Worm (Caenorhabditis elegans) whole organism, late embryonic: ENCODE measurements around the gene C05D11.8.

Experiments used
- C08G9.2 ChIP-seq: sonication (generic microtip); optimal IDR thresholded peaks from 2 replicates; lab custom pipeline; 2016; ENCODE audit warnings: mild to moderate bottlenecking, missing genetic modification characterization, moderate library complexity, missing compliant biosample characterization
- C38D4.7 ChIP-seq: fragments of 200-800 bp; sonication (Bioruptor generic); optimal IDR thresholded peaks from 2 replicates; lab custom pipeline; 2018; ENCODE audit warnings: mild to moderate bottlenecking, missing genetic modification characterization, moderate library complexity, missing compliant biosample characterization
- K09A11.1 ChIP-seq: sonication (generic microtip); optimal IDR thresholded peaks from 2 replicates; lab custom pipeline; 2017; ENCODE audit warnings: antibody characterized with exemption, mild to moderate bottlenecking, missing genetic modification characterization, missing compliant biosample characterization; ENCODE audit not compliant: insufficient read depth
- T23F11.4 ChIP-seq: fragments of 200-800 bp; sonication (Bioruptor generic); optimal IDR thresholded peaks from 2 replicates; lab custom pipeline; 2018; ENCODE audit warnings: mild to moderate bottlenecking, missing genetic modification characterization, missing compliant biosample characterization
- Y22D7AL.16 ChIP-seq: sonication (generic microtip); optimal IDR thresholded peaks from 2 replicates; lab custom pipeline; 2016; ENCODE audit warnings: missing genetic modification characterization, missing compliant biosample characterization
- ahr-1 ChIP-seq: sonication (generic microtip); optimal IDR thresholded peaks from 2 replicates; lab custom pipeline; 2016; ENCODE audit warnings: missing genetic modification characterization, missing compliant biosample characterization
- ceh-19 ChIP-seq: fragments of 200-800 bp; sonication (Bioruptor generic); optimal IDR thresholded peaks from 2 replicates; lab custom pipeline; 2018; ENCODE audit warnings: mild to moderate bottlenecking, missing genetic modification characterization, missing compliant biosample characterization
- ceh-22 ChIP-seq: sonication (generic microtip); optimal IDR thresholded peaks from 2 replicates; lab custom pipeline; 2017; ENCODE audit warnings: missing biosample characterization, missing genetic modification characterization
- ceh-30 ChIP-seq: fragments of 150-350 bp; optimal IDR thresholded peaks from 2 replicates; lab custom pipeline; 2014; ENCODE audit warnings: missing biosample characterization, missing genetic modification characterization
- ceh-31 ChIP-seq: sonication (generic microtip); optimal IDR thresholded peaks from 2 replicates; lab custom pipeline; 2016; ENCODE audit warnings: missing genetic modification characterization, missing compliant biosample characterization
- ceh-34 ChIP-seq: sonication (generic microtip); optimal IDR thresholded peaks from 2 replicates; lab custom pipeline; 2016; ENCODE audit warnings: mild to moderate bottlenecking, missing genetic modification characterization, missing compliant biosample characterization
- ceh-45 ChIP-seq: fragments of 200-800 bp; sonication (Bioruptor generic); IDR thresholded peaks from 2 replicates; pipeline ENCODE4 v1.3.6; 2022; ENCODE audit warnings: missing genetic modification reagents, missing genetic modification characterization, missing compliant biosample characterization
- ceh-6 ChIP-seq: fragments of 200-800 bp; sonication (Bioruptor generic); optimal IDR thresholded peaks from 2 replicates; lab custom pipeline; 2018; ENCODE audit warnings: mild to moderate bottlenecking, missing genetic modification characterization, missing compliant biosample characterization
- ceh-9 ChIP-seq: sonication (generic microtip); optimal IDR thresholded peaks from 2 replicates; lab custom pipeline; 2016; ENCODE audit warnings: mild to moderate bottlenecking, missing genetic modification characterization, inconsistent platforms, missing compliant biosample characterization
- dve-1 ChIP-seq: sonication (generic microtip); optimal IDR thresholded peaks from 2 replicates; lab custom pipeline; 2017; ENCODE audit warnings: antibody characterized with exemption, mild to moderate bottlenecking, missing genetic modification characterization, missing compliant biosample characterization
- ets-4 ChIP-seq: sonication (generic microtip); optimal IDR thresholded peaks from 2 replicates; lab custom pipeline; 2016; ENCODE audit warnings: missing genetic modification characterization, missing compliant biosample characterization
- eyg-1 ChIP-seq: sonication (generic microtip); optimal IDR thresholded peaks from 2 replicates; lab custom pipeline; 2016; ENCODE audit warnings: missing genotype, missing genetic modification characterization, missing compliant biosample characterization
- fax-1 ChIP-seq: sonication (generic microtip); optimal IDR thresholded peaks from 2 replicates; lab custom pipeline; 2016; ENCODE audit warnings: missing genotype, missing genetic modification characterization, missing compliant biosample characterization
- fkh-10 ChIP-seq: fragments of 150-350 bp; optimal IDR thresholded peaks from 2 replicates; lab custom pipeline; 2014; ENCODE audit warnings: missing biosample characterization, missing genetic modification reagents, missing genetic modification characterization
- fkh-6 ChIP-seq: sonication (generic microtip); optimal IDR thresholded peaks from 2 replicates; lab custom pipeline; 2016; ENCODE audit warnings: missing genetic modification characterization, missing compliant biosample characterization
- gmeb-2 ChIP-seq: sonication (generic microtip); optimal IDR thresholded peaks from 2 replicates; lab custom pipeline; 2016; ENCODE audit warnings: missing genetic modification characterization, inconsistent platforms, missing compliant biosample characterization
- hlh-13 ChIP-seq: fragments of 200-800 bp; sonication (Bioruptor generic); optimal IDR thresholded peaks from 2 replicates; lab custom pipeline; 2018; ENCODE audit warnings: mild to moderate bottlenecking, missing genetic modification characterization, missing compliant biosample characterization
- hlh-15 ChIP-seq: sonication (generic microtip); optimal IDR thresholded peaks from 2 replicates; lab custom pipeline; 2016; ENCODE audit warnings: missing genetic modification characterization, missing compliant biosample characterization
- hlh-30 ChIP-seq: sonication (generic microtip); optimal IDR thresholded peaks from 2 replicates; lab custom pipeline; 2017; ENCODE audit warnings: antibody characterized with exemption, missing genetic modification characterization, missing compliant biosample characterization; ENCODE audit not compliant: insufficient read depth
- hlh-6 ChIP-seq: sonication (generic microtip); optimal IDR thresholded peaks from 2 replicates; lab custom pipeline; 2016; ENCODE audit warnings: missing genotype, missing genetic modification characterization, missing compliant biosample characterization
- lim-6 ChIP-seq: sonication (generic microtip); optimal IDR thresholded peaks from 2 replicates; lab custom pipeline; 2016; ENCODE audit warnings: missing genetic modification characterization, missing compliant biosample characterization
- lin-11 ChIP-seq: fragments of 200-800 bp; sonication (Bioruptor generic); optimal IDR thresholded peaks from 2 replicates; lab custom pipeline; 2018; ENCODE audit warnings: mild to moderate bottlenecking, missing genetic modification characterization, missing compliant biosample characterization
- madf-2 ChIP-seq: sonication (generic microtip); optimal IDR thresholded peaks from 2 replicates; lab custom pipeline; 2017; ENCODE audit warnings: missing genetic modification characterization, missing compliant biosample characterization
- nhr-11 ChIP-seq: fragments of 150-350 bp; optimal IDR thresholded peaks from 2 replicates; lab custom pipeline; 2014; ENCODE audit warnings: missing biosample characterization, missing genetic modification characterization
- nhr-232 ChIP-seq: sonication (generic microtip); optimal IDR thresholded peaks from 2 replicates; lab custom pipeline; 2016; ENCODE audit warnings: missing genetic modification characterization, missing compliant biosample characterization
- odd-2 ChIP-seq: sonication (generic microtip); optimal IDR thresholded peaks from 2 replicates; lab custom pipeline; 2017; ENCODE audit warnings: antibody characterized with exemption, mild to moderate bottlenecking, missing genetic modification characterization, missing compliant biosample characterization
- pat-9 ChIP-seq: fragments of 200-800 bp; sonication (Bioruptor generic); optimal IDR thresholded peaks from 2 replicates; lab custom pipeline; 2018; ENCODE audit warnings: mild to moderate bottlenecking, missing genetic modification characterization, moderate library complexity, missing compliant biosample characterization
- pax-1 ChIP-seq: fragments of 150-350 bp; optimal IDR thresholded peaks from 2 replicates; lab custom pipeline; 2014; ENCODE audit warnings: missing biosample characterization, missing genetic modification characterization
- pha-4 ChIP-seq: fragments of 150-350 bp; optimal IDR thresholded peaks from 2 replicates; lab custom pipeline; 2018; ENCODE audit warnings: missing biosample characterization, missing genetic modification reagents, missing genetic modification characterization
- pqm-1 ChIP-seq: sonication (generic microtip); optimal IDR thresholded peaks from 2 replicates; lab custom pipeline; 2016; ENCODE audit warnings: missing genetic modification characterization, missing compliant biosample characterization
- pros-1 ChIP-seq: fragments of 150-350 bp; optimal IDR thresholded peaks from 2 replicates; lab custom pipeline; 2014; ENCODE audit warnings: missing biosample characterization, missing genetic modification reagents, missing genetic modification characterization
- rnt-1 ChIP-seq: sonication (generic microtip); optimal IDR thresholded peaks from 2 replicates; lab custom pipeline; 2016; ENCODE audit warnings: missing genetic modification characterization, missing compliant biosample characterization
- sdc-2 ChIP-seq: sonication (generic microtip); optimal IDR thresholded peaks from 2 replicates; lab custom pipeline; 2016; ENCODE audit warnings: missing genotype, missing genetic modification characterization, missing compliant biosample characterization
- sox-2 ChIP-seq: fragments of 200-800 bp; sonication (Bioruptor generic); IDR thresholded peaks from 2 replicates; pipeline ENCODE4 v1.3.6; 2022; ENCODE audit warnings: missing genetic modification reagents, missing genetic modification characterization, missing compliant biosample characterization
- sox-4 ChIP-seq: sonication (generic microtip); optimal IDR thresholded peaks from 2 replicates; lab custom pipeline; 2017; ENCODE audit warnings: mild to moderate bottlenecking, missing genetic modification characterization, inconsistent platforms, missing compliant biosample characterization
- syd-9 ChIP-seq: sonication (generic microtip); optimal IDR thresholded peaks from 2 replicates; lab custom pipeline; 2016; ENCODE audit warnings: mild to moderate bottlenecking, missing genetic modification characterization, moderate library complexity, missing compliant biosample characterization
- ttx-3 ChIP-seq: sonication (generic microtip); optimal IDR thresholded peaks from 2 replicates; lab custom pipeline; 2016; ENCODE audit warnings: missing genetic modification reagents, missing genetic modification characterization, missing compliant biosample characterization
- unc-3 ChIP-seq, 2 experiments: fragments of 200-800 bp in 1 of 2; sonication (Bioruptor generic) in 1 of 2; sonication (generic microtip) in 1 of 2; conservative IDR thresholded peaks in 1 of 2; optimal IDR thresholded peaks in 1 of 2; 2 replicates each; pipeline versions ENCODE4 v1.3.6 to Lab custom; 2016 to 2022; ENCODE audit warnings: missing compliant biosample characterization in 2 of 2, missing genetic modification characterization in 2 of 2, missing genetic modification reagents in 1 of 2
- unc-42 ChIP-seq: sonication (generic microtip); optimal IDR thresholded peaks from 2 replicates; lab custom pipeline; 2016; ENCODE audit warnings: missing genotype, missing genetic modification characterization, missing compliant biosample characterization
- unc-55 ChIP-seq: sonication (generic microtip); optimal IDR thresholded peaks from 2 replicates; lab custom pipeline; 2017; ENCODE audit warnings: missing biosample characterization, missing genetic modification reagents, missing genetic modification characterization
- unc-86 ChIP-seq: sonication (generic microtip); optimal IDR thresholded peaks from 2 replicates; lab custom pipeline; 2016; ENCODE audit warnings: missing genetic modification characterization, missing compliant biosample characterization

C05D11.8 gene

ce11 chrIII:6459820-6460219, 32.7 kb upstream of the C05D11.8 start, which contains the start of gene algn-1:
algn-1 (plus strand) TSS chrIII:6460120.
- TF ChIP-seq sox-4 (tag; lab: Kevin White, UChicago): no peak
- TF ChIP-seq hlh-6 (tag; lab: Kevin White, UChicago): no peak
- no peak for TF ChIP-seq hlh-13 (GFP tag; lab: Kevin White, UChicago)
- TF ChIP-seq syd-9 (tag; lab: Kevin White, UChicago): no peak
- no peak for TF ChIP-seq lin-11 (tag; lab: Kevin White, UChicago)
- TF ChIP-seq pha-4 (tag; lab: Kevin White, UChicago): no peak
- TF ChIP-seq gmeb-2 (tag; lab: Kevin White, UChicago): no peak
- TF ChIP-seq C38D4.7 (GFP tag; lab: Kevin White, UChicago): no peak
- no peak for TF ChIP-seq madf-2 (tag; lab: Kevin White, UChicago)

- no peak for TF ChIP-seq C08G9.2
- no peak for TF ChIP-seq fax-1 (tag; lab: Kevin White, UChicago)
- no peak for TF ChIP-seq K09A11.1 (tag; lab: Kevin White, UChicago)
- no peak for TF ChIP-seq odd-2
- no peak for TF ChIP-seq fkh-6 (tag; lab: Kevin White, UChicago)
- no peak for TF ChIP-seq unc-55
- no peak for TF ChIP-seq rnt-1 (tag; lab: Kevin White, UChicago)
- TF ChIP-seq dve-1: no peak
Measured at ce11 chrIII:6454183-6454582, 27.1 kb upstream of the C05D11.8 start, which contains the start of gene jhdm-1. jhdm-1 (plus strand) TSS chrIII:6454483.

ce11 chrIII:6453665-6454064, 26.6 kb upstream of the C05D11.8 start:
- no peak for TF ChIP-seq ceh-45
- TF ChIP-seq unc-86 (tag; lab: Kevin White, UChicago): peak; percentile 31
- TF ChIP-seq eyg-1: no peak
- TF ChIP-seq ceh-30 (tag; lab: Kevin White, UChicago): peak; percentile 37
- peak; percentile 79 for TF ChIP-seq dve-1
- peak; percentile 32 for TF ChIP-seq C38D4.7 (GFP tag; lab: Kevin White, UChicago)
- TF ChIP-seq Y22D7AL.16: no peak
- TF ChIP-seq fax-1 (tag; lab: Kevin White, UChicago): peak; percentile 40
- TF ChIP-seq ceh-6 (GFP tag; lab: Kevin White, UChicago): no peak
- TF ChIP-seq C08G9.2: no peak
- no peak for TF ChIP-seq ceh-22 (tag; lab: Kevin White, UChicago)
- TF ChIP-seq pax-1: no peak
- peak; percentile 26 for TF ChIP-seq lim-6 (tag; lab: Kevin White, UChicago)
- 0 out of 2 replicates have a peak, but pooled peaks have one; percentile 23 for TF ChIP-seq sox-2
- TF ChIP-seq odd-2: no peak
- TF ChIP-seq ceh-31 (tag; lab: Kevin White, UChicago): peak; percentile 75
- TF ChIP-seq pros-1 (tag; lab: Kevin White, UChicago): peak; percentile 14
- peak; percentile 19 for TF ChIP-seq K09A11.1 (tag; lab: Kevin White, UChicago)
- TF ChIP-seq nhr-11 (tag; lab: Kevin White, UChicago): no peak
- peak; percentile 77 for TF ChIP-seq ceh-19
- TF ChIP-seq pha-4 (tag; lab: Kevin White, UChicago): no peak
- peak; percentile 51 for TF ChIP-seq hlh-13 (GFP tag; lab: Kevin White, UChicago)
- peak; percentile 28 for TF ChIP-seq nhr-232 (tag; lab: Kevin White, UChicago)
- TF ChIP-seq ahr-1: no peak
- peak; percentile 55 for TF ChIP-seq sdc-2
- peak; percentile 87 for TF ChIP-seq ceh-34 (tag; lab: Kevin White, UChicago)
- TF ChIP-seq ets-4 (tag; lab: Kevin White, UChicago): peak; percentile 31
- TF ChIP-seq pat-9 (tag; lab: Kevin White, UChicago): peak; percentile 62
- no peak for TF ChIP-seq unc-55
- peak; percentile 56 for TF ChIP-seq fkh-6 (tag; lab: Kevin White, UChicago)
- TF ChIP-seq hlh-15 (tag; lab: Kevin White, UChicago): peak; percentile 5
- peak; percentile 56 for TF ChIP-seq unc-42 (tag; lab: Kevin White, UChicago)
- TF ChIP-seq pqm-1 (tag; lab: Kevin White, UChicago): peak; percentile 32
- peak; percentile 37 for TF ChIP-seq T23F11.4 (GFP tag; lab: Kevin White, UChicago)
- no peak for TF ChIP-seq unc-3 (GFP tag; conservative IDR thresholded peaks at IDR 0.05; lab: Robert Waterston, UW)
- TF ChIP-seq unc-3 (tag; optimal IDR thresholded peaks at IDR 0.05; lab: Kevin White, UChicago): peak; percentile 36
- TF ChIP-seq fkh-10 (GFP tag; lab: Kevin White, UChicago): no peak
- peak; percentile 41 for TF ChIP-seq hlh-30 (tag; lab: Kevin White, UChicago)
- no peak for TF ChIP-seq ceh-9 (tag; lab: Kevin White, UChicago)
- peak; percentile 41 for TF ChIP-seq rnt-1 (tag; lab: Kevin White, UChicago)
- TF ChIP-seq ttx-3 (tag; lab: Kevin White, UChicago): peak; percentile 62
